Fruit fly (Drosophila melanogaster): ENCODE results near the gene CG13895.
A peak's percentile ranks its signal among the peaks of the same experiment; 100 is the strongest.

dm6 chr3L:738523-739356 is 30.7 kb upstream of the CG13895 start:
- TF ChIP-seq CG32772 (GFP tag; IDR thresholded peaks at IDR 0.05) (peak; percentile 92), CG15269 (tag; optimal IDR thresholded peaks at IDR 0.05) (peak; percentile 89), CG1792 (GFP tag; optimal IDR thresholded peaks at IDR 0.05) (peak; percentile 64)

Measured in whole organism, embryonic.